Fruit fly (Drosophila melanogaster): ENCODE results near the gene CG34133.

Gene CG34133

dm6 chr3R:29836188-29836587, 33.0 kb upstream of the CG34133 start, which contains the start of gene CG42592:
CG42592 (minus strand) TSS chr3R:29836288.
- no peak for TF ChIP-seq Scr (GFP tag; IDR thresholded peaks at IDR 0.05; ENCODE audit: partially characterized antibody)
- TF ChIP-seq CG10209 (GFP tag; optimal IDR thresholded peaks at IDR 0.05), result no peak
- TF ChIP-seq CG11093 (GFP tag; IDR thresholded peaks at IDR 0.05), result no peak
- no peak for TF ChIP-seq nom (GFP tag; optimal IDR thresholded peaks at IDR 0.05)
- no peak for TF ChIP-seq dan (GFP tag; IDR thresholded peaks at IDR 0.05)
- no peak for TF ChIP-seq sug (tag; optimal IDR thresholded peaks at IDR 0.05)
- no peak for TF ChIP-seq CG1602 (GFP tag; optimal IDR thresholded peaks at IDR 0.05)
- TF ChIP-seq gsb (GFP tag; IDR thresholded peaks at IDR 0.05), result no peak
- TF ChIP-seq odd (GFP tag; optimal IDR thresholded peaks at IDR 0.05), result no peak
- no peak for TF ChIP-seq hth (optimal IDR thresholded peaks at IDR 0.05)
- TF ChIP-seq C15 (GFP tag; IDR thresholded peaks at IDR 0.05), result no peak
- no peak for TF ChIP-seq CG6765 (GFP tag; optimal IDR thresholded peaks at IDR 0.05)
- TF ChIP-seq CG18619 (GFP tag; optimal IDR thresholded peaks at IDR 0.05), result no peak

- TF ChIP-seq Dref (GFP tag; IDR thresholded peaks at IDR 0.05), result no peak
- no peak for TF ChIP-seq hkb (optimal IDR thresholded peaks at IDR 0.05)
- TF ChIP-seq hkb (GFP tag; IDR thresholded peaks at IDR 0.05), result no peak
- TF ChIP-seq otp (GFP tag; IDR thresholded peaks at IDR 0.05), result no peak
- no peak for TF ChIP-seq CG8290 (GFP tag; optimal IDR thresholded peaks at IDR 0.05)
- TF ChIP-seq CG8290 (tag; optimal IDR thresholded peaks at IDR 0.05), result no peak
- no peak for TF ChIP-seq CG4404 (GFP tag; IDR thresholded peaks at IDR 0.05)
- peak; percentile 59 for TF ChIP-seq Drgx (GFP tag; IDR thresholded peaks at IDR 0.05)
- TF ChIP-seq NfI (GFP tag; optimal IDR thresholded peaks at IDR 0.05), result no peak
- peak; percentile 56; the same call in 1 of the 2 replicates for TF ChIP-seq vvl (GFP tag; IDR thresholded peaks at IDR 0.05)
These were observed 31.4 kb upstream of the CG34133 start for dm6 chr3R:29837771-29838170.

- TF ChIP-seq seq (GFP tag; IDR thresholded peaks at IDR 0.05) (no peak), CG10979 (tag; optimal IDR thresholded peaks at IDR 0.05) (peak; percentile 0)
These were observed 30.4 kb upstream of the CG34133 start for dm6 chr3R:29838751-29839150.

dm6 chr3R:29839707-29840311, 29.4 kb upstream of the CG34133 start:
- TF ChIP-seq ftz-f1 (GFP tag; optimal IDR thresholded peaks at IDR 0.05) (no peak), zfh2 (GFP tag; optimal IDR thresholded peaks at IDR 0.05) (no peak), abd-A (tag; optimal IDR thresholded peaks at IDR 0.05) (no peak), al (GFP tag; IDR thresholded peaks at IDR 0.05) (no peak), Dref (GFP tag; IDR thresholded peaks at IDR 0.05) (no peak), Taf1 (GFP tag; IDR thresholded peaks at IDR 0.05) (no peak), CG43689 (GFP tag; IDR thresholded peaks at IDR 0.05) (no peak), CG11723 (GFP tag; optimal IDR thresholded peaks at IDR 0.05) (no peak), Dip3 (GFP tag; optimal IDR thresholded peaks at IDR 0.05) (no peak), usp (GFP tag; optimal IDR thresholded peaks at IDR 0.05) (no peak), CkIIα-i1 (GFP tag; IDR thresholded peaks at IDR 0.05) (no peak)

dm6 chr3R:29841293-29841791, 27.8 kb upstream of the CG34133 start, which contains the start of gene Cad99C:
Cad99C (plus strand) TSS chr3R:29841657.
- TF ChIP-seq gem (tag; optimal IDR thresholded peaks at IDR 0.05) (no peak), CG12659 (GFP tag; optimal IDR thresholded peaks at IDR 0.05) (no peak), exex (tag; optimal IDR thresholded peaks at IDR 0.05) (no peak), slbo (GFP tag; IDR thresholded peaks at IDR 0.05) (peak; percentile 16; the same call in 1 of the 2 replicates), Gsc (GFP tag; IDR thresholded peaks at IDR 0.05) (no peak), kni (GFP tag; optimal IDR thresholded peaks at IDR 0.05) (peak; percentile 95), CG9609 (GFP tag; optimal IDR thresholded peaks at IDR 0.05) (no peak), Side (GFP tag; optimal IDR thresholded peaks at IDR 0.05) (peak; percentile 1), Dp (GFP tag; optimal IDR thresholded peaks at IDR 0.05) (no peak), CG10959 (GFP tag; IDR thresholded peaks at IDR 0.05) (no peak), D (optimal IDR thresholded peaks at IDR 0.05) (peak; percentile 68), D (GFP tag; optimal IDR thresholded peaks at IDR 0.05) (no peak), zen (tag; optimal IDR thresholded peaks at IDR 0.05) (no peak)
